Fruit fly (Drosophila melanogaster) whole organism, adult: ENCODE results near the gene obe.

Source experiments
- CG11617 ChIP-seq: fragments of 200-800 bp; sonication (Bioruptor generic); optimal IDR thresholded peaks from 2 replicates; lab custom pipeline; 2017; ENCODE audit warnings: mild to moderate bottlenecking, missing biosample characterization, missing genetic modification reagents, missing genetic modification characterization
- CG12768 ChIP-seq: fragments of 200-800 bp; sonication (Bioruptor generic); optimal IDR thresholded peaks from 2 replicates; lab custom pipeline; 2017; ENCODE audit warnings: missing biosample characterization, missing genetic modification characterization, mild to moderate bottlenecking, moderate library complexity, missing genetic modification reagents
- CG14711 ChIP-seq: fragments of 200-800 bp; sonication (Bioruptor generic); optimal IDR thresholded peaks from 2 replicates; lab custom pipeline; 2018; ENCODE audit warnings: missing biosample characterization, mild to moderate bottlenecking, missing genetic modification characterization, moderate library complexity
- CG1620 ChIP-seq: fragments of 200-800 bp; sonication (Bioruptor generic); optimal IDR thresholded peaks from 2 replicates; lab custom pipeline; 2016; ENCODE audit warnings: missing biosample characterization, missing genetic modification characterization
- CG33017 ChIP-seq: fragments of 200-800 bp; sonication (Bioruptor generic); optimal IDR thresholded peaks from 2 replicates; lab custom pipeline; 2018; ENCODE audit warnings: missing biosample characterization, mild to moderate bottlenecking, missing genetic modification characterization, moderate library complexity
- CG5204 ChIP-seq: fragments of 200-800 bp; sonication (Bioruptor generic); optimal IDR thresholded peaks from 2 replicates; lab custom pipeline; 2016; ENCODE audit warnings: missing biosample characterization, missing genetic modification characterization
- CG7045 ChIP-seq: fragments of 200-800 bp; sonication (Bioruptor generic); optimal IDR thresholded peaks from 2 replicates; lab custom pipeline; 2017; ENCODE audit warnings: missing biosample characterization, mild to moderate bottlenecking, missing genetic modification characterization
- CG7101 ChIP-seq: fragments of 200-800 bp; sonication (Bioruptor generic); optimal IDR thresholded peaks from 2 replicates; lab custom pipeline; 2018; ENCODE audit warnings: missing biosample characterization, mild to moderate bottlenecking, missing genetic modification characterization, moderate library complexity
- Clk ChIP-seq: fragments of 200-800 bp; sonication (Bioruptor generic); optimal IDR thresholded peaks from 2 replicates; lab custom pipeline; 2017; ENCODE audit warnings: missing biosample characterization, missing genetic modification characterization
- Crg-1 ChIP-seq: fragments of 200-800 bp; sonication (Bioruptor generic); optimal IDR thresholded peaks from 2 replicates; lab custom pipeline; 2016; ENCODE audit warnings: missing biosample characterization, missing genetic modification characterization
- Hr96 ChIP-seq: fragments of 200-800 bp; sonication (Bioruptor generic); optimal IDR thresholded peaks from 2 replicates; lab custom pipeline; 2016; ENCODE audit warnings: missing biosample characterization, missing genetic modification characterization
- Mnt ChIP-seq: fragments of 200-800 bp; sonication (Bioruptor generic); optimal IDR thresholded peaks from 2 replicates; lab custom pipeline; 2016; ENCODE audit warnings: missing biosample characterization, mild to moderate bottlenecking, missing genetic modification characterization
- bab1 ChIP-seq: fragments of 200-800 bp; sonication (Bioruptor generic); optimal IDR thresholded peaks from 3 replicates; lab custom pipeline; 2019; ENCODE audit warnings: missing biosample characterization, mild to moderate bottlenecking, missing genetic modification characterization, moderate library complexity
- cic ChIP-seq: fragments of 200-800 bp; sonication (Bioruptor generic); optimal IDR thresholded peaks from 2 replicates; lab custom pipeline; 2017; ENCODE audit warnings: missing biosample characterization, mild to moderate bottlenecking, missing genetic modification characterization, moderate library complexity
- cnc ChIP-seq, 2 experiments: fragments of >200 bp; optimal IDR thresholded peaks; 2 replicates each; lab custom pipeline; 2017
- kay ChIP-seq: fragments of 200-800 bp; sonication (Bioruptor generic); peaks from one replicate; lab custom pipeline; 2016; ENCODE audit warnings: missing biosample characterization, missing genetic modification characterization, borderline replicate concordance
- ovo ChIP-seq: fragments of 200-800 bp; sonication (Bioruptor generic); optimal IDR thresholded peaks from 2 replicates; lab custom pipeline; 2016; ENCODE audit warnings: missing biosample characterization, missing genetic modification characterization
- pad ChIP-seq: fragments of 200-800 bp; sonication (Bioruptor generic); optimal IDR thresholded peaks from 3 replicates; lab custom pipeline; 2017; ENCODE audit warnings: missing biosample characterization, missing genetic modification characterization, mild to moderate bottlenecking, moderate library complexity, missing genetic modification reagents
- tj ChIP-seq: fragments of 200-800 bp; sonication (Bioruptor generic); optimal IDR thresholded peaks from 3 replicates; lab custom pipeline; 2017; ENCODE audit warnings: missing biosample characterization, mild to moderate bottlenecking, missing genetic modification characterization, moderate library complexity
- toe ChIP-seq: fragments of 200-800 bp; sonication (Bioruptor generic); optimal IDR thresholded peaks from 2 replicates; lab custom pipeline; 2016; ENCODE audit warnings: missing biosample characterization, missing genetic modification characterization

obe gene

dm6 chr3R:15485296-15485695 lies 554 bp upstream of the obe start, which contains the start of gene Trissin:
Gene Trissin, minus strand, starts transcription at chr3R:15485396.
- TF ChIP-seq bab1 (GFP tag; lab: Kevin White, UChicago): no peak

- peak; percentile 3 for TF ChIP-seq kay (GFP tag; lab: Kevin White, UChicago)
- TF ChIP-seq cnc (optimal IDR thresholded peaks at IDR 0.05; lab: Kevin White, UChicago): no peak
Measured at dm6 chr3R:15493211-15493610, 7.4 kb downstream of the obe start.

- no peak for TF ChIP-seq Mnt (GFP tag; lab: Kevin White, UChicago)
- TF ChIP-seq cic (GFP tag; lab: Kevin White, UChicago): no peak
- no peak for TF ChIP-seq CG14711 (tag; lab: Kevin White, UChicago)
- TF ChIP-seq CG7101 (tag; lab: Kevin White, UChicago): no peak
- no peak for TF ChIP-seq Crg-1 (GFP tag; lab: Kevin White, UChicago)
- TF ChIP-seq kay (GFP tag; lab: Kevin White, UChicago): no peak
- no peak for TF ChIP-seq CG7045 (GFP tag; lab: Kevin White, UChicago)
- no peak for TF ChIP-seq toe
- no peak for TF ChIP-seq tj (GFP tag; lab: Kevin White, UChicago)
- TF ChIP-seq Hr96: no peak
- no peak for TF ChIP-seq CG12768 (GFP tag; lab: Kevin White, UChicago)
Measured at dm6 chr3R:15494302-15494701, 8.5 kb downstream of the obe start, which contains the start of gene maca. Gene maca, plus strand, starts transcription at chr3R:15494602.

dm6 chr3R:15507760-15508159 lies 21.9 kb downstream of the obe start:
- TF ChIP-seq Crg-1 (GFP tag; lab: Kevin White, UChicago) (no peak), kay (GFP tag; lab: Kevin White, UChicago) (peak; percentile 53)

dm6 chr3R:15508631-15509030 lies 22.8 kb downstream of the obe start, which contains the start of gene CG44014:
Gene CG44014, minus strand, starts transcription at chr3R:15508886.
- TF ChIP-seq cic (GFP tag; lab: Kevin White, UChicago) (peak; percentile 49), bab1 (GFP tag; lab: Kevin White, UChicago) (no peak), CG12768 (GFP tag; lab: Kevin White, UChicago) (peak; percentile 4), toe (no peak), kay (GFP tag; lab: Kevin White, UChicago) (peak; percentile 33), CG5204 (GFP tag; lab: Kevin White, UChicago) (no peak), Mnt (GFP tag; lab: Kevin White, UChicago) (no peak), cnc (optimal IDR thresholded peaks at IDR 0.05; lab: Kevin White, UChicago) (no peak), CG7045 (GFP tag; lab: Kevin White, UChicago) (no peak)

dm6 chr3R:15509817-15510216 lies 24.0 kb downstream of the obe start, which contains the start of gene CG44013:
Gene CG44013, minus strand, starts transcription at chr3R:15509917.
- TF ChIP-seq tj (GFP tag; lab: Kevin White, UChicago) (no peak), CG12768 (GFP tag; lab: Kevin White, UChicago) (no peak)

- TF ChIP-seq CG11617 (no peak), CG1620 (GFP tag; lab: Kevin White, UChicago) (no peak), cic (GFP tag; lab: Kevin White, UChicago) (no peak), CG14711 (tag; lab: Kevin White, UChicago) (no peak), cnc (optimal IDR thresholded peaks at IDR 0.05; lab: Kevin White, UChicago) (no peak), Crg-1 (GFP tag; lab: Kevin White, UChicago) (no peak), CG7101 (tag; lab: Kevin White, UChicago) (no peak), Mnt (GFP tag; lab: Kevin White, UChicago) (no peak), CG33017 (tag; lab: Kevin White, UChicago) (no peak), bab1 (GFP tag; lab: Kevin White, UChicago) (no peak), tj (GFP tag; lab: Kevin White, UChicago) (no peak)
Measured at dm6 chr3R:15512249-15512648, 26.4 kb downstream of the obe start.

dm6 chr3R:15513208-15513607 lies 27.4 kb downstream of the obe start:
- no peak for TF ChIP-seq CG1620 (GFP tag; lab: Kevin White, UChicago)
- no peak for TF ChIP-seq toe
- no peak for TF ChIP-seq bab1 (GFP tag; lab: Kevin White, UChicago)
- no peak for TF ChIP-seq tj (GFP tag; lab: Kevin White, UChicago)
- TF ChIP-seq Mnt (GFP tag; lab: Kevin White, UChicago): no peak
- TF ChIP-seq cic (GFP tag; lab: Kevin White, UChicago): no peak
- TF ChIP-seq CG12768 (GFP tag; lab: Kevin White, UChicago): no peak
- no peak for TF ChIP-seq Clk (GFP tag; lab: Kevin White, UChicago)
- no peak for TF ChIP-seq cnc (optimal IDR thresholded peaks at IDR 0.05; lab: Kevin White, UChicago)
- TF ChIP-seq ovo (GFP tag; lab: Kevin White, UChicago): no peak
- TF ChIP-seq CG7045 (GFP tag; lab: Kevin White, UChicago): no peak
- no peak for TF ChIP-seq CG11617
- no peak for TF ChIP-seq CG33017 (tag; lab: Kevin White, UChicago)
- TF ChIP-seq CG14711 (tag; lab: Kevin White, UChicago): no peak
- TF ChIP-seq Crg-1 (GFP tag; lab: Kevin White, UChicago): no peak
- TF ChIP-seq kay (GFP tag; lab: Kevin White, UChicago): no peak
- TF ChIP-seq pad: no peak
